Fruit fly (Drosophila melanogaster): Measurements from ENCODE around the gene CG1764.
A peak's percentile ranks its signal among the peaks of the same experiment; 100 is the strongest.

The CG1764 gene

dm6 chrX:13302315-13302614 is at the start of gene CG1764:
Gene CG1764, minus strand, starts transcription at chrX:13302415.
- TF ChIP-seq CG8478 (optimal IDR thresholded peaks at IDR 0.05) (no peak), CTCF (optimal IDR thresholded peaks at IDR 0.05) (no peak)

- TF ChIP-seq CG8478 (optimal IDR thresholded peaks at IDR 0.05) (no peak), CTCF (optimal IDR thresholded peaks at IDR 0.05) (no peak)
Observed at dm6 chrX:13346998-13347397, 44.8 kb upstream of the CG1764 start.

dm6 chrX:13345327-13345726 is 43.1 kb upstream of the CG1764 start:
- TF ChIP-seq CTCF (optimal IDR thresholded peaks at IDR 0.05) (no peak), CG8478 (optimal IDR thresholded peaks at IDR 0.05) (no peak)

dm6 chrX:13338113-13338512 is 35.9 kb upstream of the CG1764 start, which contains the start of gene CG15747:
Gene CG15747, plus strand, starts transcription at chrX:13338318.
- TF ChIP-seq CTCF (optimal IDR thresholded peaks at IDR 0.05) (peak in 1 of 2 experiments; percentile 12), CG8478 (optimal IDR thresholded peaks at IDR 0.05) (no peak)

- TF ChIP-seq CG8478 (optimal IDR thresholded peaks at IDR 0.05) (no peak), CTCF (optimal IDR thresholded peaks at IDR 0.05) (peak; percentile 25 to 44)
Observed at dm6 chrX:13337454-13337853, 35.2 kb upstream of the CG1764 start, which contains the start of gene RpS15Aa. Gene RpS15Aa, minus strand, starts transcription at chrX:13337705.

- no peak for TF ChIP-seq CTCF (optimal IDR thresholded peaks at IDR 0.05)
- no peak for TF ChIP-seq CG8478 (optimal IDR thresholded peaks at IDR 0.05)
Observed at dm6 chrX:13334434-13335146, 32.4 kb upstream of the CG1764 start.

- TF ChIP-seq CG8478 (optimal IDR thresholded peaks at IDR 0.05) (no peak), CTCF (optimal IDR thresholded peaks at IDR 0.05) (no peak)
Observed at dm6 chrX:13332702-13333243, 30.6 kb upstream of the CG1764 start.

- no peak for TF ChIP-seq CG8478 (optimal IDR thresholded peaks at IDR 0.05)
- TF ChIP-seq CTCF (optimal IDR thresholded peaks at IDR 0.05) = no peak
Observed at dm6 chrX:13331814-13332701, 29.8 kb upstream of the CG1764 start.

dm6 chrX:13329572-13330046 is 27.4 kb upstream of the CG1764 start, which contains the start of gene Prx2:
Gene Prx2, plus strand, starts transcription at chrX:13329824.
- peak; percentile 86 to 87 for TF ChIP-seq CTCF (optimal IDR thresholded peaks at IDR 0.05)
- no peak for TF ChIP-seq CG8478 (optimal IDR thresholded peaks at IDR 0.05)

dm6 chrX:13325310-13325709 is 23.1 kb upstream of the CG1764 start:
- TF ChIP-seq CG8478 (optimal IDR thresholded peaks at IDR 0.05) = no peak

- TF ChIP-seq CTCF (optimal IDR thresholded peaks at IDR 0.05) (no peak), CG8478 (optimal IDR thresholded peaks at IDR 0.05) (no peak)
Observed at dm6 chrX:13323526-13323925, 21.3 kb upstream of the CG1764 start.

- TF ChIP-seq CTCF (optimal IDR thresholded peaks at IDR 0.05) = no peak
- TF ChIP-seq CG8478 (optimal IDR thresholded peaks at IDR 0.05) = no peak
Observed at dm6 chrX:13323114-13323513, 20.9 kb upstream of the CG1764 start.

- no peak for TF ChIP-seq CTCF (optimal IDR thresholded peaks at IDR 0.05)
- no peak for TF ChIP-seq CG8478 (optimal IDR thresholded peaks at IDR 0.05)
Observed at dm6 chrX:13322405-13322804, 20.2 kb upstream of the CG1764 start.

- TF ChIP-seq CTCF (optimal IDR thresholded peaks at IDR 0.05) = no peak
- TF ChIP-seq CG8478 (optimal IDR thresholded peaks at IDR 0.05) = no peak
Observed at dm6 chrX:13320697-13321445, 18.7 kb upstream of the CG1764 start.

- no peak for TF ChIP-seq CTCF (optimal IDR thresholded peaks at IDR 0.05)
- no peak for TF ChIP-seq CG8478 (optimal IDR thresholded peaks at IDR 0.05)
Observed at dm6 chrX:13319376-13319883, 17.2 kb upstream of the CG1764 start.
